Fruit fly (Drosophila melanogaster) whole organism, embryonic: Measurements from ENCODE around the gene Leash.

Experiments used
- Antp ChIP-seq: fragments of 200-800 bp; sonication (Bioruptor generic); optimal IDR thresholded peaks from 3 replicates; lab custom pipeline; 2016; ENCODE audit warnings: missing biosample characterization, missing genetic modification characterization
- CG11696 ChIP-seq: fragments of 200-800 bp; sonication (Bioruptor generic); IDR thresholded peaks from 2 replicates; pipeline ENCODE4 v1.3.6; 2022; ENCODE audit warnings: missing biosample characterization, missing genetic modification characterization
- CG13123 ChIP-seq: fragments of 200-800 bp; sonication (Bioruptor generic); optimal IDR thresholded peaks from 2 replicates; lab custom pipeline; 2016; ENCODE audit warnings: missing biosample characterization, missing genetic modification characterization
- CG13894 ChIP-seq: fragments of 200-800 bp; sonication (Bioruptor generic); optimal IDR thresholded peaks from 3 replicates; lab custom pipeline; 2018; ENCODE audit warnings: missing biosample characterization, mild to moderate bottlenecking, missing genetic modification characterization, moderate library complexity
- CG14710 ChIP-seq: fragments of 200-800 bp; sonication (Bioruptor generic); optimal IDR thresholded peaks from 3 replicates; lab custom pipeline; 2019; ENCODE audit warnings: missing biosample characterization, mild to moderate bottlenecking, missing genetic modification characterization, moderate library complexity
- CG1529 ChIP-seq: fragments of 200-800 bp; sonication (Bioruptor generic); optimal IDR thresholded peaks from 3 replicates; lab custom pipeline; 2018; ENCODE audit warnings: missing biosample characterization, missing genetic modification characterization
- CG15514 ChIP-seq: fragments of 200-800 bp; sonication (Bioruptor generic); optimal IDR thresholded peaks from 3 replicates; lab custom pipeline; 2017; ENCODE audit warnings: missing biosample characterization, missing genetic modification characterization, mild to moderate bottlenecking, moderate library complexity, missing genetic modification reagents
- CG17829 ChIP-seq: fragments of 200-800 bp; optimal IDR thresholded peaks from 2 replicates; lab custom pipeline; 2019; ENCODE audit warnings: missing biosample characterization, mild to moderate bottlenecking, missing genetic modification characterization, moderate library complexity
- CG18011 ChIP-seq: fragments of 200-800 bp; sonication (Bioruptor generic); optimal IDR thresholded peaks from 2 replicates; lab custom pipeline; 2017; ENCODE audit warnings: missing biosample characterization, missing genetic modification characterization, mild to moderate bottlenecking, moderate library complexity, missing genotype
- CG2678 ChIP-seq: fragments of 200-800 bp; sonication (Bioruptor generic); optimal IDR thresholded peaks from 3 replicates; lab custom pipeline; 2019; ENCODE audit warnings: missing biosample characterization, mild to moderate bottlenecking, missing genetic modification characterization, moderate library complexity
- CG31224 ChIP-seq: fragments of 200-800 bp; sonication (Bioruptor generic); IDR thresholded peaks from 2 replicates; pipeline ENCODE4 v1.3.6; 2022; ENCODE audit warnings: missing biosample characterization, missing genetic modification characterization
- CG3847 ChIP-seq: fragments of 200-800 bp; sonication (Bioruptor generic); IDR thresholded peaks from 2 replicates; pipeline ENCODE4 v1.3.6; 2022; ENCODE audit warnings: missing biosample characterization, missing genetic modification characterization
- CG6175 ChIP-seq: fragments of 200-800 bp; sonication (Bioruptor generic); IDR thresholded peaks from 3 replicates; pipeline ENCODE4 v1.3.6; 2022; ENCODE audit warnings: missing biosample characterization, missing genetic modification characterization
- CG6654 ChIP-seq: fragments of 200-800 bp; sonication (Bioruptor generic); optimal IDR thresholded peaks from 2 replicates; lab custom pipeline; 2017; ENCODE audit warnings: missing biosample characterization, mild to moderate bottlenecking, missing genetic modification characterization
- CG6683 ChIP-seq: fragments of 200-800 bp; sonication (Bioruptor generic); optimal IDR thresholded peaks from 2 replicates; lab custom pipeline; 2017; ENCODE audit warnings: missing biosample characterization, mild to moderate bottlenecking, missing genetic modification characterization, missing genetic modification reagents
- CG7271 ChIP-seq: fragments of 200-800 bp; sonication (Bioruptor generic); optimal IDR thresholded peaks from 2 replicates; lab custom pipeline; 2018; ENCODE audit warnings: missing biosample characterization, mild to moderate bottlenecking, missing genetic modification characterization, moderate library complexity
- CG7556 ChIP-seq: fragments of 200-800 bp; sonication (Bioruptor generic); optimal IDR thresholded peaks from 2 replicates; lab custom pipeline; 2017; ENCODE audit warnings: missing biosample characterization, mild to moderate bottlenecking, missing genetic modification characterization
- CG7839 ChIP-seq: fragments of 200-800 bp; sonication (Bioruptor generic); optimal IDR thresholded peaks from 3 replicates; lab custom pipeline; 2018; ENCODE audit warnings: missing biosample characterization, mild to moderate bottlenecking, missing genetic modification characterization, moderate library complexity
- CG9727 ChIP-seq: fragments of 200-800 bp; sonication (Bioruptor generic); optimal IDR thresholded peaks from 3 replicates; lab custom pipeline; 2017; ENCODE audit warnings: missing biosample characterization, mild to moderate bottlenecking, missing genetic modification characterization
- CG9932 ChIP-seq: fragments of 200-800 bp; sonication (Bioruptor generic); IDR thresholded peaks from 2 replicates; pipeline ENCODE4 v1.3.6; 2022; ENCODE audit warnings: missing biosample characterization, missing genetic modification characterization
- Dp ChIP-seq: fragments of 200-800 bp; sonication (Bioruptor generic); optimal IDR thresholded peaks from 2 replicates; lab custom pipeline; 2018; ENCODE audit warnings: missing biosample characterization, mild to moderate bottlenecking, missing genetic modification characterization, moderate library complexity
- Elba2 ChIP-seq: fragments of 200-800 bp; sonication (Bioruptor generic); optimal IDR thresholded peaks from 3 replicates; lab custom pipeline; 2016; ENCODE audit warnings: missing biosample characterization, missing genetic modification characterization
- Hmr ChIP-seq: fragments of 200-800 bp; sonication (Bioruptor generic); optimal IDR thresholded peaks from 3 replicates; lab custom pipeline; 2017; ENCODE audit warnings: mild to moderate bottlenecking, missing biosample characterization, missing genetic modification reagents, missing genetic modification characterization
- Hr3 ChIP-seq: fragments of 200-800 bp; sonication (Bioruptor generic); optimal IDR thresholded peaks from 3 replicates; lab custom pipeline; 2016; ENCODE audit warnings: missing biosample characterization, missing genetic modification characterization
- Mad ChIP-seq: fragments of 200-800 bp; sonication (Bioruptor generic); optimal IDR thresholded peaks from 2 replicates; lab custom pipeline; 2016; ENCODE audit warnings: missing biosample characterization, missing genetic modification characterization
- NC2β ChIP-seq: fragments of 200-800 bp; sonication (Bioruptor generic); optimal IDR thresholded peaks from 2 replicates; lab custom pipeline; 2016; ENCODE audit warnings: missing biosample characterization, missing genetic modification characterization
- NFAT ChIP-seq: fragments of 200-800 bp; sonication (Bioruptor generic); IDR thresholded peaks from 2 replicates; pipeline ENCODE4 v1.3.6; 2022; ENCODE audit warnings: missing biosample characterization, missing genetic modification characterization
- Sox102F ChIP-seq: fragments of 200-800 bp; sonication (Bioruptor generic); optimal IDR thresholded peaks from 2 replicates; lab custom pipeline; 2018; ENCODE audit warnings: missing biosample characterization, mild to moderate bottlenecking, missing genetic modification characterization, moderate library complexity
- Ssrp ChIP-seq: fragments of 200-800 bp; sonication (Bioruptor generic); optimal IDR thresholded peaks from 2 replicates; lab custom pipeline; 2018; ENCODE audit warnings: missing biosample characterization, mild to moderate bottlenecking, missing genetic modification characterization, moderate library complexity
- Stat92E ChIP-seq, 3 experiments: fragments of >200 bp in 2 of 3; fragments of 200-800 bp in 1 of 3; sonication (Bioruptor generic) in 1 of 3; optimal IDR thresholded peaks; 2 replicates each; lab custom pipeline; 2017 to 2019; ENCODE audit warnings: missing biosample characterization in 3 of 3, missing genetic modification characterization in 3 of 3, mild to moderate bottlenecking in 1 of 3, moderate library complexity in 1 of 3
- Tbp ChIP-seq: fragments of >200 bp; optimal IDR thresholded peaks from 2 replicates; lab custom pipeline; 2018; ENCODE audit warnings: missing biosample characterization, missing genetic modification characterization
- Xbp1 ChIP-seq: fragments of 200-800 bp; sonication (Bioruptor generic); optimal IDR thresholded peaks from 3 replicates; lab custom pipeline; 2016; ENCODE audit warnings: missing biosample characterization, mild to moderate bottlenecking, missing genetic modification characterization
- al ChIP-seq: fragments of 200-800 bp; sonication (Bioruptor generic); IDR thresholded peaks from 2 replicates; pipeline ENCODE4 v1.3.6; 2022; ENCODE audit warnings: missing biosample characterization, missing genetic modification characterization
- cas ChIP-seq: fragments of 200-800 bp; sonication (Bioruptor generic); IDR thresholded peaks from 2 replicates; pipeline ENCODE4 v1.3.6; 2022; ENCODE audit warnings: missing biosample characterization, missing genetic modification characterization
- dan ChIP-seq: fragments of 200-800 bp; sonication (Bioruptor generic); IDR thresholded peaks from 2 replicates; pipeline ENCODE4 v1.3.6; 2022; ENCODE audit warnings: missing biosample characterization, missing genetic modification characterization
- fd102C ChIP-seq: fragments of 200-800 bp; sonication (Bioruptor generic); optimal IDR thresholded peaks from 2 replicates; lab custom pipeline; 2018; ENCODE audit warnings: missing biosample characterization, mild to moderate bottlenecking, missing genetic modification characterization, moderate library complexity
- fd3F ChIP-seq: fragments of 200-800 bp; sonication (Bioruptor generic); optimal IDR thresholded peaks from 2 replicates; lab custom pipeline; 2018; ENCODE audit warnings: missing biosample characterization, mild to moderate bottlenecking, missing genetic modification characterization, moderate library complexity
- gfzf ChIP-seq: fragments of 200-800 bp; sonication (Bioruptor generic); optimal IDR thresholded peaks from 2 replicates; lab custom pipeline; 2016; ENCODE audit warnings: missing biosample characterization, mild to moderate bottlenecking, missing genetic modification characterization, moderate library complexity
- kah ChIP-seq: fragments of 200-800 bp; sonication (Bioruptor generic); optimal IDR thresholded peaks from 2 replicates; lab custom pipeline; 2018; ENCODE audit warnings: missing biosample characterization, mild to moderate bottlenecking, missing genetic modification characterization
- kay ChIP-seq: fragments of 200-800 bp; sonication (Bioruptor generic); optimal IDR thresholded peaks from 2 replicates; lab custom pipeline; 2016; ENCODE audit warnings: missing biosample characterization, missing genetic modification characterization
- lov ChIP-seq, 2 experiments: fragments of 200-800 bp in 1 of 2; fragments of >200 bp in 1 of 2; sonication (Bioruptor generic) in 1 of 2; IDR thresholded peaks in 1 of 2; optimal IDR thresholded peaks in 1 of 2; 2 replicates in 1 of 2; 3 replicates in 1 of 2; pipeline versions ENCODE4 v1.3.6 to Lab custom; 2017 to 2022; ENCODE audit warnings: missing biosample characterization in 1 of 2, missing genetic modification characterization in 1 of 2
- nerfin-1 ChIP-seq: fragments of 200-800 bp; sonication (Bioruptor generic); optimal IDR thresholded peaks from 3 replicates; lab custom pipeline; 2019; ENCODE audit warnings: missing biosample characterization, mild to moderate bottlenecking, missing genetic modification characterization, moderate library complexity
- onecut ChIP-seq: fragments of 200-800 bp; sonication (Bioruptor generic); IDR thresholded peaks from 2 replicates; pipeline ENCODE4 v1.3.6; 2022; ENCODE audit warnings: missing biosample characterization, missing genetic modification characterization
- otp ChIP-seq: fragments of 200-800 bp; sonication (Bioruptor generic); IDR thresholded peaks from 3 replicates; pipeline ENCODE4, ENCODE4 v1.3.6; 2022; ENCODE audit warnings: missing biosample characterization, missing genetic modification characterization
- scrt ChIP-seq: fragments of 200-800 bp; sonication (Bioruptor generic); optimal IDR thresholded peaks from 2 replicates; lab custom pipeline; 2018; ENCODE audit warnings: missing biosample characterization, mild to moderate bottlenecking, missing genetic modification characterization, moderate library complexity
- sens-2 ChIP-seq: fragments of 200-800 bp; sonication (Bioruptor generic); IDR thresholded peaks from 2 replicates; pipeline ENCODE4 v1.3.6; 2022; ENCODE audit warnings: missing biosample characterization, missing genetic modification characterization
- sqz ChIP-seq: fragments of 200-800 bp; sonication (Bioruptor generic); optimal IDR thresholded peaks from 3 replicates; lab custom pipeline; 2018; ENCODE audit warnings: missing biosample characterization, mild to moderate bottlenecking, missing genetic modification characterization
- unpg ChIP-seq: fragments of 200-800 bp; sonication (Bioruptor generic); optimal IDR thresholded peaks from 3 replicates; lab custom pipeline; 2018; ENCODE audit warnings: missing biosample characterization, mild to moderate bottlenecking, missing genetic modification characterization, moderate library complexity

Leash gene

DNA sequence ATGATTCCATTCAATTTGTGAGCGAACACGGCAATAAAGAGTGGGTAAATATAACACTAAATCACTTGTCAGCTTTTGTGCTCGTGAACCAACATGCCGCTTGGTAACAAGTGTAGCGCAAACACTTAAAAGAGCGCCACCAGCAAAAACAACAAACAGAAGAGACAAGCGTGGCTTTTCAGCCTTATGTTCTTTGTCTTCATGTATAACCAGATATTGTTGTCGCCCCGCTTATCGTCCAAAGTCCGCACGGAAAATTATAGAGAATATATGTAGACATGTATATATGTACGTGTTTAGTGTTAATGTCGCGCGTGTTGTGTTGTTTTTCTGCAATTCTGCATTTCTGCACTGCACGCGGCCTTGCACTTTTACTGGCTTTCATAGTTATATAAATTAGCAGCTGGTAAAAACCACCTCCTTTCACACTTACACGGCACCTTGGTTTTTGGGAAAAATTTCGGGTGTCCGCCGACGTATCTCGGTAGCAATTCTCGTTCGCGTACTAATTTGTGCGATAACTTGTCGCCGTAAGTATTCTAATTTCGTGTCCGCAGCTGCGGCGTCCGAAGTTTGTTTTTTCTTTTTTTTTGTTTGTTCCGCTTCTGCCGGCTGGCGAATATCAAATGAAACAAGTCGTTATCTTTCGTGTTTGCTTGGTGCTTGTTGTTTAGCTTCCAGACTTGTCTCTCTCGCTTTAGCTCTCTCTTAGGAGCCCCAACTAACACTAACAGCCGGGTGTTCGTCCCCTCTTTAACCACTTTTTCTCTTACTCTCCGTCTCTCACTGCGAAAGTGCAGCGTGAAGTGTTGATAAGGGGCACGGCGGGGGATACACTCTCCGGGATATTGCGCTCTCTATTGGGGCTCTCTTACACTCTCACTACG, 3.5 kb downstream of the Leash start (continued):
- TF ChIP-seq CG3847 (no peak), NFAT (GFP tag; lab: Robert Waterston, UW) (peak; percentile 78), CG13123 (no peak), scrt (GFP tag; lab: Kevin White, UChicago) (peak; percentile 16), CG11696 (peak; percentile 50; the same call in 1 of the 2 replicates), Elba2 (no peak), NC2β (no peak), Sox102F (no peak), CG31224 (GFP tag; lab: Robert Waterston, UW) (0 out of 2 replicates have a peak, but pooled peaks have one; percentile 16), sens-2 (no peak), CG14710 (tag; lab: Kevin White, UChicago) (no peak), onecut (GFP tag; lab: Robert Waterston, UW) (peak; percentile 40; the same call in 1 of the 2 replicates), CG6175 (GFP tag; lab: Robert Waterston, UW) (no peak; the same call in 2 of the 3 replicates), gfzf (GFP tag; lab: Kevin White, UChicago) (no peak), CG9727 (GFP tag; lab: Kevin White, UChicago) (peak; percentile 23), cas (GFP tag; lab: Robert Waterston, UW) (no peak), otp (no peak; the same call in 2 of the 3 replicates), Hmr (GFP tag; lab: Kevin White, UChicago) (peak; percentile 17), fd102C (GFP tag; lab: Kevin White, UChicago) (no peak), CG18011 (GFP tag; lab: Kevin White, UChicago) (no peak), nerfin-1 (tag; lab: Kevin White, UChicago) (no peak), CG13894 (peak; percentile 43), CG15514 (GFP tag; lab: Kevin White, UChicago) (no peak), CG1529 (no peak), CG7271 (tag; lab: Kevin White, UChicago) (no peak), dan (GFP tag; lab: Robert Waterston, UW) (no peak), CG6654 (GFP tag; lab: Kevin White, UChicago) (no peak), unpg (peak; percentile 35), Ssrp (tag; lab: Kevin White, UChicago) (no peak), sqz (GFP tag; lab: Kevin White, UChicago) (no peak), fd3F (no peak), CG6683 (GFP tag; lab: Kevin White, UChicago) (no peak), lov (optimal IDR thresholded peaks at IDR 0.05; lab: Kevin White, UChicago) (no peak), lov (GFP tag; IDR thresholded peaks at IDR 0.05; lab: Robert Waterston, UW) (peak; percentile 61; the same call in 1 of the 3 replicates), CG9932 (peak; percentile 75), CG17829 (tag; lab: Kevin White, UChicago) (no peak), CG2678 (tag; lab: Kevin White, UChicago) (peak; percentile 64), Tbp (no peak), CG7839 (tag; lab: Kevin White, UChicago) (peak; percentile 50), kay (GFP tag; lab: Kevin White, UChicago) (no peak), Hr3 (no peak), Antp (GFP tag; lab: Kevin White, UChicago) (peak; percentile 31), Dp (GFP tag; lab: Kevin White, UChicago) (no peak), Xbp1 (GFP tag; lab: Kevin White, UChicago) (peak; percentile 2), al (GFP tag; lab: Robert Waterston, UW) (no peak), CG7556 (GFP tag; lab: Kevin White, UChicago) (peak; percentile 38), Stat92E (GFP tag; optimal IDR thresholded peaks at IDR 0.05; lab: Kevin White, UChicago) (no peak), kah (GFP tag; lab: Kevin White, UChicago) (peak; percentile 79), Mad (GFP tag; lab: Kevin White, UChicago) (no peak)
